Worm (Caenorhabditis elegans) whole organism, mixed stage, embryonic: ENCODE measurements around the gene zfp-3.

Experiments
- blmp-1 ChIP-seq: fragments of 150-350 bp; optimal IDR thresholded peaks from 2 replicates; lab custom pipeline; 2014; ENCODE audit warnings: missing biosample characterization, missing genetic modification characterization
- ceh-83 ChIP-seq: fragments of 200-800 bp; sonication (Bioruptor generic); optimal IDR thresholded peaks from 2 replicates; lab custom pipeline; 2018; ENCODE audit warnings: mild to moderate bottlenecking, missing genetic modification characterization, missing compliant biosample characterization
- drap-1 ChIP-seq: fragments of 200-800 bp; sonication (Bioruptor generic); optimal IDR thresholded peaks from 3 replicates; lab custom pipeline; 2018; ENCODE audit warnings: mild to moderate bottlenecking, missing genetic modification characterization, missing compliant biosample characterization
- ham-2 ChIP-seq: fragments of 200-800 bp; sonication (Bioruptor generic); optimal IDR thresholded peaks from 2 replicates; lab custom pipeline; 2018; ENCODE audit warnings: mild to moderate bottlenecking, missing genetic modification characterization, missing compliant biosample characterization
- lin-13 ChIP-seq: fragments of 150-350 bp; optimal IDR thresholded peaks from 2 replicates; lab custom pipeline; 2014; ENCODE audit warnings: missing biosample characterization, missing genetic modification characterization
- lsy-2 ChIP-seq: fragments of 150-350 bp; optimal IDR thresholded peaks from 2 replicates; lab custom pipeline; 2014; ENCODE audit warnings: missing biosample characterization, missing genetic modification characterization
- mep-1 ChIP-seq: fragments of 150-350 bp; optimal IDR thresholded peaks from 2 replicates; lab custom pipeline; 2017; ENCODE audit warnings: missing biosample characterization, missing genetic modification reagents, missing genetic modification characterization, inconsistent platforms
- nhr-12 ChIP-seq: fragments of 150-350 bp; optimal IDR thresholded peaks from 2 replicates; lab custom pipeline; 2014; ENCODE audit warnings: missing biosample characterization, missing genetic modification characterization
- nhr-237 ChIP-seq: fragments of 150-350 bp; optimal IDR thresholded peaks from 2 replicates; lab custom pipeline; 2014; ENCODE audit warnings: missing biosample characterization, missing genetic modification characterization
- nhr-28 ChIP-seq: fragments of 150-350 bp; optimal IDR thresholded peaks from 2 replicates; lab custom pipeline; 2014; ENCODE audit warnings: missing biosample characterization, missing genetic modification characterization
- snpc-4 ChIP-seq: fragments of 150-350 bp; optimal IDR thresholded peaks from 2 replicates; lab custom pipeline; 2014; ENCODE audit warnings: missing biosample characterization, missing genetic modification characterization
- unc-39 ChIP-seq: fragments of 150-350 bp; optimal IDR thresholded peaks from 2 replicates; lab custom pipeline; 2014; ENCODE audit warnings: missing biosample characterization, missing genetic modification characterization
- unc-62 ChIP-seq: fragments of 150-350 bp; optimal IDR thresholded peaks from 2 replicates; lab custom pipeline; 2014; ENCODE audit warnings: missing biosample characterization, missing genetic modification reagents, missing genetic modification characterization

DNA sequence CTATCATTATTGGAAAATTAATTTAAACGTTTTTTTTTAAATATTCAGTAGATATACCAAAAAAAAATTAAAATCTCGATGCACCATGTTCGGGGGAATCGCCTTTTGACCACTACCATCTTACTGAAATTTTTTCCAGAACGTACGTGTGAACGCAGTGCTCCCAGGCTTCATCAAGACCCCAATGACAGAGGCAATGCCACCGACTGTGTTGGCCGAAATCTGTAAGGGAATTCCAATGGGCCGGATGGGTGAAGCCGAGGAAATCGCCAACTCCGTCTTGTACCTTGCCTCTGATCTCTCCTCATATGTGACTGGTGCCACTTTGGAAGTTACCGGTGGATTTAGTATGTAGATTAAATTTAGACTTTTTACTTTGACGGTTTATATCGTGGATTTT is 42.3 kb upstream of the zfp-3 start:
- TF ChIP-seq nhr-12 (tag; lab: Kevin White, UChicago) (no peak), lsy-2 (tag; lab: Kevin White, UChicago) (no peak), unc-39 (tag; lab: Kevin White, UChicago) (no peak), nhr-28 (tag; lab: Kevin White, UChicago) (no peak), snpc-4 (tag; lab: Kevin White, UChicago) (no peak), unc-62 (GFP tag; lab: Kevin White, UChicago) (no peak), ham-2 (GFP tag; lab: Kevin White, UChicago) (no peak), mep-1 (no peak), nhr-237 (tag; lab: Kevin White, UChicago) (no peak), ceh-83 (GFP tag; lab: Kevin White, UChicago) (no peak), lin-13 (tag; lab: Kevin White, UChicago) (no peak), blmp-1 (no peak), drap-1 (GFP tag; lab: Kevin White, UChicago) (no peak)
